Fruit fly (Drosophila melanogaster): ENCODE results near the gene tna.

The tna gene

dm6 chr3L:10810539-10811443, 24.5 kb upstream of the tna start (continued):
- TF ChIP-seq sob (GFP tag; IDR thresholded peaks at IDR 0.05): peak; percentile 60
- peak; percentile 36; the same call in 1 of the 2 replicates for TF ChIP-seq CG14667 (GFP tag; IDR thresholded peaks at IDR 0.05)
- no peak for TF ChIP-seq CG8290 (GFP tag; optimal IDR thresholded peaks at IDR 0.05)
- no peak for TF ChIP-seq CG8290 (tag; optimal IDR thresholded peaks at IDR 0.05)
- no peak for TF ChIP-seq her (GFP tag; optimal IDR thresholded peaks at IDR 0.05)
- peak; percentile 0; the same call in 1 of the 2 replicates for TF ChIP-seq Ravus (GFP tag; IDR thresholded peaks at IDR 0.05)
- no peak for TF ChIP-seq CG30020 (tag; optimal IDR thresholded peaks at IDR 0.05)
- no peak for TF ChIP-seq Sry-δ (GFP tag; optimal IDR thresholded peaks at IDR 0.05)
- peak; percentile 60; the same call in 2 of the 3 replicates for TF ChIP-seq CG34422 (GFP tag; IDR thresholded peaks at IDR 0.05)
- no peak for TF ChIP-seq Myb (GFP tag; optimal IDR thresholded peaks at IDR 0.05)
- TF ChIP-seq bab2 (GFP tag; optimal IDR thresholded peaks at IDR 0.05): peak; percentile 39
- TF ChIP-seq lbe (GFP tag; optimal IDR thresholded peaks at IDR 0.05): no peak
- TF ChIP-seq CG34376 (GFP tag; optimal IDR thresholded peaks at IDR 0.05): peak; percentile 39
- TF ChIP-seq CG2116 (GFP tag; optimal IDR thresholded peaks at IDR 0.05): peak; percentile 22
- peak; percentile 79 for TF ChIP-seq CG17361 (GFP tag; IDR thresholded peaks at IDR 0.05)
- TF ChIP-seq C15 (GFP tag; IDR thresholded peaks at IDR 0.05): peak; percentile 47; the same call in 1 of the 3 replicates
- TF ChIP-seq Meics (GFP tag; optimal IDR thresholded peaks at IDR 0.05): peak; percentile 80
- TF ChIP-seq crc (GFP tag; optimal IDR thresholded peaks at IDR 0.05): peak; percentile 13
- TF ChIP-seq Adf1 (GFP tag; IDR thresholded peaks at IDR 0.05): no peak
- TF ChIP-seq HLH54F (GFP tag; optimal IDR thresholded peaks at IDR 0.05): no peak
- no peak for TF ChIP-seq hkb (optimal IDR thresholded peaks at IDR 0.05)
- TF ChIP-seq hkb (GFP tag; IDR thresholded peaks at IDR 0.05): peak; percentile 77
- TF ChIP-seq Sox102F (GFP tag; optimal IDR thresholded peaks at IDR 0.05): peak; percentile 83
- no peak for TF ChIP-seq Neu2 (GFP tag; optimal IDR thresholded peaks at IDR 0.05; ENCODE audit: borderline replicate concordance)
- TF ChIP-seq E2f1 (GFP tag; IDR thresholded peaks at IDR 0.05): peak; percentile 53; the same call in 1 of the 2 replicates
- no peak for TF ChIP-seq wdn (GFP tag; IDR thresholded peaks at IDR 0.05)
- TF ChIP-seq CG31365 (tag; optimal IDR thresholded peaks at IDR 0.05): peak; percentile 25
- peak; percentile 59 for TF ChIP-seq CG1233 (GFP tag; optimal IDR thresholded peaks at IDR 0.05)
- no peak for TF ChIP-seq CG13624 (GFP tag; optimal IDR thresholded peaks at IDR 0.05)
- TF ChIP-seq CG14441 (GFP tag; IDR thresholded peaks at IDR 0.05): peak; percentile 37; the same call in 1 of the 2 replicates
- TF ChIP-seq zf30C (GFP tag; optimal IDR thresholded peaks at IDR 0.05): peak; percentile 74
- no peak for TF ChIP-seq twi (tag; optimal IDR thresholded peaks at IDR 0.05)
- peak; percentile 48; the same call in 1 of the 2 replicates for TF ChIP-seq ro (GFP tag; IDR thresholded peaks at IDR 0.05)
- no peak for TF ChIP-seq Doc2 (GFP tag; IDR thresholded peaks at IDR 0.05)
- TF ChIP-seq lmd (GFP tag; IDR thresholded peaks at IDR 0.05): peak; percentile 53
- peak; percentile 81 for TF ChIP-seq grau (tag; optimal IDR thresholded peaks at IDR 0.05)
- peak; percentile 84 for TF ChIP-seq Hand (GFP tag; optimal IDR thresholded peaks at IDR 0.05)
- TF ChIP-seq Oli (tag; optimal IDR thresholded peaks at IDR 0.05): peak; percentile 79
- TF ChIP-seq Atf3 (GFP tag; optimal IDR thresholded peaks at IDR 0.05): no peak
- peak; percentile 46 for TF ChIP-seq ara (GFP tag; IDR thresholded peaks at IDR 0.05)
- peak; percentile 75 for TF ChIP-seq CG15269 (tag; optimal IDR thresholded peaks at IDR 0.05)
- no peak for TF ChIP-seq CG6272 (GFP tag; IDR thresholded peaks at IDR 0.05)
- TF ChIP-seq Mes4 (GFP tag; optimal IDR thresholded peaks at IDR 0.05): no peak
- TF ChIP-seq CrebB (tag; optimal IDR thresholded peaks at IDR 0.05): peak; percentile 42
- TF ChIP-seq odd (GFP tag; optimal IDR thresholded peaks at IDR 0.05): peak; percentile 43
- TF ChIP-seq scrt (GFP tag; optimal IDR thresholded peaks at IDR 0.05): peak; percentile 55
- peak; percentile 59; the same call in 1 of the 2 replicates for TF ChIP-seq CG32767 (GFP tag; IDR thresholded peaks at IDR 0.05)
- TF ChIP-seq CG17802 (tag; optimal IDR thresholded peaks at IDR 0.05): peak; percentile 17
- no peak for TF ChIP-seq CG8359 (GFP tag; optimal IDR thresholded peaks at IDR 0.05; ENCODE audit: borderline replicate concordance)
- no peak for TF ChIP-seq bigmax (GFP tag; optimal IDR thresholded peaks at IDR 0.05)

Data from whole organism, embryonic.